Worm (Caenorhabditis elegans) whole organism, L4 larva: ENCODE results near the gene R06B9.5.

ENCODE experiments used
- F10B5.3 ChIP-seq: sonication (generic microtip); optimal IDR thresholded peaks from 2 replicates; lab custom pipeline; 2016; ENCODE audit warnings: mild to moderate bottlenecking, missing genetic modification characterization, missing compliant biosample characterization
- F49E8.2 ChIP-seq: sonication (generic microtip); optimal IDR thresholded peaks from 2 replicates; lab custom pipeline; 2016; ENCODE audit warnings: missing compliant biosample characterization, mild to moderate bottlenecking, missing genetic modification characterization, borderline replicate concordance
- Y5F2A.4 ChIP-seq: fragments of 200-800 bp; sonication (Bioruptor generic); optimal IDR thresholded peaks from 2 replicates; lab custom pipeline; 2018; ENCODE audit warnings: mild to moderate bottlenecking, missing genetic modification characterization, missing compliant biosample characterization
- ZK546.5 ChIP-seq, 2 experiments: sonication (generic microtip); optimal IDR thresholded peaks; 2 replicates each; lab custom pipeline; 2017; ENCODE audit warnings: missing biosample characterization in 2 of 2, missing genetic modification characterization in 2 of 2
- aly-2 ChIP-seq: sonication (generic microtip); optimal IDR thresholded peaks from 2 replicates; lab custom pipeline; 2018; ENCODE audit warnings: missing biosample characterization, missing genetic modification characterization
- cey-2 ChIP-seq: sonication (generic microtip); optimal IDR thresholded peaks from 3 replicates; lab custom pipeline; 2017; ENCODE audit warnings: missing genetic modification characterization, mild to moderate bottlenecking, missing compliant biosample characterization, antibody characterized with exemption, borderline replicate concordance; ENCODE audit not compliant: insufficient read depth
- ctbp-1 ChIP-seq: fragments of 200-800 bp; sonication (Bioruptor generic); IDR thresholded peaks from 2 replicates; pipeline ENCODE4 v1.3.6; 2022; ENCODE audit warnings: missing genetic modification reagents, missing genetic modification characterization, missing compliant biosample characterization
- daf-16 ChIP-seq, 3 experiments: sonication (generic microtip); optimal IDR thresholded peaks; 2 replicates each; lab custom pipeline; 2016 to 2017; ENCODE audit warnings: missing genetic modification characterization in 3 of 3, missing genetic modification reagents in 3 of 3, mild to moderate bottlenecking in 2 of 3, missing compliant biosample characterization in 2 of 3, missing biosample characterization in 1 of 3, moderate library complexity in 1 of 3
- dmd-6 ChIP-seq: fragments of 200-800 bp; sonication (Bioruptor generic); IDR thresholded peaks from 2 replicates; pipeline ENCODE4 v1.3.6; 2022; ENCODE audit warnings: missing genetic modification reagents, missing genetic modification characterization, missing compliant biosample characterization
- dmd-8 ChIP-seq: fragments of 200-800 bp; sonication (Bioruptor generic); IDR thresholded peaks from 2 replicates; pipeline ENCODE4 v1.3.6; 2022; ENCODE audit warnings: missing genetic modification characterization, missing compliant biosample characterization
- dve-1 ChIP-seq: sonication (generic microtip); optimal IDR thresholded peaks from 2 replicates; lab custom pipeline; 2017; ENCODE audit warnings: antibody characterized with exemption, mild to moderate bottlenecking, missing genetic modification characterization, missing compliant biosample characterization; ENCODE audit not compliant: insufficient read depth
- egl-43 ChIP-seq: fragments of 200-800 bp; sonication (Bioruptor generic); IDR thresholded peaks from 2 replicates; pipeline ENCODE4 v1.3.6; 2022; ENCODE audit warnings: missing genetic modification reagents, missing genetic modification characterization, missing compliant biosample characterization
- fos-1 ChIP-seq: fragments of 150-350 bp; optimal IDR thresholded peaks from 2 replicates; lab custom pipeline; 2014; ENCODE audit warnings: missing biosample characterization, missing genetic modification characterization
- hif-1 ChIP-seq, 2 experiments: sonication (generic microtip); optimal IDR thresholded peaks; 2 replicates each; lab custom pipeline; 2016 to 2017; ENCODE audit warnings: missing compliant biosample characterization in 2 of 2, missing genetic modification characterization in 2 of 2, missing genetic modification reagents in 2 of 2, missing genotype in 2 of 2, mild to moderate bottlenecking in 1 of 2
- hlh-11 ChIP-seq: fragments of 200-800 bp; sonication (Bioruptor generic); optimal IDR thresholded peaks from 2 replicates; lab custom pipeline; 2018; ENCODE audit warnings: mild to moderate bottlenecking, missing genetic modification characterization, missing compliant biosample characterization
- hlh-30 ChIP-seq: sonication (generic microtip); optimal IDR thresholded peaks from 2 replicates; lab custom pipeline; 2017; ENCODE audit warnings: antibody characterized with exemption, mild to moderate bottlenecking, missing genetic modification characterization, missing compliant biosample characterization; ENCODE audit not compliant: insufficient read depth
- hmg-1.1 ChIP-seq: fragments of 200-800 bp; sonication (Bioruptor generic); IDR thresholded peaks from 2 replicates; pipeline ENCODE4 v1.3.6; 2022; ENCODE audit warnings: missing genetic modification reagents, missing genetic modification characterization, missing compliant biosample characterization
- jun-1 ChIP-seq: fragments of 150-350 bp; optimal IDR thresholded peaks from 2 replicates; lab custom pipeline; 2014; ENCODE audit warnings: missing biosample characterization, missing genetic modification reagents, missing genetic modification characterization
- lin-13 ChIP-seq: fragments of 150-350 bp; optimal IDR thresholded peaks from 2 replicates; lab custom pipeline; 2014; ENCODE audit warnings: missing biosample characterization, missing genetic modification reagents, missing genetic modification characterization
- lin-29 ChIP-seq: fragments of 200-800 bp; sonication (Bioruptor generic); IDR thresholded peaks from 2 replicates; pipeline ENCODE4 v1.3.6; 2022; ENCODE audit warnings: missing genetic modification reagents, missing genetic modification characterization, missing compliant biosample characterization
- lin-38 ChIP-seq: fragments of 200-800 bp; sonication (Bioruptor generic); IDR thresholded peaks from 2 replicates; pipeline ENCODE4 v1.3.6; 2022; ENCODE audit warnings: missing genetic modification reagents, missing genetic modification characterization, missing compliant biosample characterization
- lsy-2 ChIP-seq, 2 experiments: fragments of 150-350 bp in 1 of 2; sonication (generic microtip) in 1 of 2; optimal IDR thresholded peaks; 2 replicates each; lab custom pipeline; 2014 to 2017; ENCODE audit warnings: missing biosample characterization in 2 of 2, missing genetic modification characterization in 2 of 2
- mdl-1 ChIP-seq, 2 experiments: fragments of 150-350 bp in 1 of 2; sonication (generic microtip) in 1 of 2; optimal IDR thresholded peaks; 2 replicates each; lab custom pipeline; 2014 to 2017; ENCODE audit warnings: missing biosample characterization in 2 of 2, missing genetic modification characterization in 2 of 2
- mdt-29 ChIP-seq: fragments of 200-800 bp; sonication (Bioruptor generic); IDR thresholded peaks from 2 replicates; pipeline ENCODE4 v1.3.6; 2022; ENCODE audit warnings: missing genetic modification reagents, missing genetic modification characterization, missing compliant biosample characterization
- mxl-2 ChIP-seq: fragments of 200-800 bp; sonication (Bioruptor generic); conservative IDR thresholded peaks from 2 replicates; pipeline ENCODE4 v1.3.6; 2022; ENCODE audit warnings: missing genetic modification reagents, missing genetic modification characterization, missing compliant biosample characterization
- nhr-237 ChIP-seq: sonication (generic microtip); optimal IDR thresholded peaks from 2 replicates; lab custom pipeline; 2017; ENCODE audit warnings: missing biosample characterization, missing genetic modification characterization
- nhr-25 ChIP-seq: sonication (generic microtip); optimal IDR thresholded peaks from 2 replicates; lab custom pipeline; 2017; ENCODE audit warnings: missing genetic modification characterization, mild to moderate bottlenecking, missing compliant biosample characterization, antibody characterized with exemption, moderate library complexity, borderline replicate concordance; ENCODE audit not compliant: insufficient read depth
- nhr-28 ChIP-seq: fragments of 150-350 bp; optimal IDR thresholded peaks from 2 replicates; lab custom pipeline; 2014; ENCODE audit warnings: missing biosample characterization, missing genetic modification characterization
- nhr-48 ChIP-seq: sonication (generic microtip); optimal IDR thresholded peaks from 2 replicates; lab custom pipeline; 2016; ENCODE audit warnings: mild to moderate bottlenecking, missing genetic modification characterization, missing compliant biosample characterization
- nhr-76 ChIP-seq: fragments of 150-350 bp; optimal IDR thresholded peaks from 2 replicates; lab custom pipeline; 2014; ENCODE audit warnings: missing biosample characterization, missing genetic modification characterization
- nhr-77 ChIP-seq: fragments of 150-350 bp; optimal IDR thresholded peaks from 2 replicates; lab custom pipeline; 2014; ENCODE audit warnings: missing biosample characterization, missing genetic modification characterization
- php-3 ChIP-seq: fragments of 200-800 bp; sonication (Bioruptor generic); IDR thresholded peaks from 2 replicates; pipeline ENCODE4 v1.3.6; 2022; ENCODE audit warnings: missing genetic modification reagents, missing genetic modification characterization, missing compliant biosample characterization
- saeg-2 ChIP-seq: fragments of 200-800 bp; sonication (Bioruptor generic); IDR thresholded peaks from 2 replicates; pipeline ENCODE4 v1.3.6; 2022; ENCODE audit warnings: missing genetic modification reagents, missing genetic modification characterization, missing compliant biosample characterization
- sdz-12 ChIP-seq: fragments of 200-800 bp; sonication (Bioruptor generic); optimal IDR thresholded peaks from 2 replicates; lab custom pipeline; 2018; ENCODE audit warnings: mild to moderate bottlenecking, missing genetic modification characterization, missing compliant biosample characterization
- snpc-1.2 ChIP-seq: fragments of 200-800 bp; sonication (Bioruptor generic); IDR thresholded peaks from 2 replicates; pipeline ENCODE4 v1.3.6; 2022; ENCODE audit warnings: missing genetic modification reagents, missing genetic modification characterization, missing compliant biosample characterization
- tra-1 ChIP-seq: fragments of 200-800 bp; sonication (Bioruptor generic); IDR thresholded peaks from 2 replicates; pipeline ENCODE4 v1.3.6; 2022; ENCODE audit warnings: missing genetic modification reagents, missing genetic modification characterization, missing compliant biosample characterization
- unc-130 ChIP-seq: sonication (generic microtip); optimal IDR thresholded peaks from 2 replicates; lab custom pipeline; 2016; ENCODE audit warnings: missing genetic modification reagents, missing genetic modification characterization, missing compliant biosample characterization
- zfp-3 ChIP-seq: fragments of 200-800 bp; sonication (Bioruptor generic); conservative IDR thresholded peaks from 2 replicates; pipeline ENCODE4 v1.3.6; 2022; ENCODE audit warnings: missing genetic modification reagents, missing genetic modification characterization, missing compliant biosample characterization

Gene R06B9.5

DNA sequence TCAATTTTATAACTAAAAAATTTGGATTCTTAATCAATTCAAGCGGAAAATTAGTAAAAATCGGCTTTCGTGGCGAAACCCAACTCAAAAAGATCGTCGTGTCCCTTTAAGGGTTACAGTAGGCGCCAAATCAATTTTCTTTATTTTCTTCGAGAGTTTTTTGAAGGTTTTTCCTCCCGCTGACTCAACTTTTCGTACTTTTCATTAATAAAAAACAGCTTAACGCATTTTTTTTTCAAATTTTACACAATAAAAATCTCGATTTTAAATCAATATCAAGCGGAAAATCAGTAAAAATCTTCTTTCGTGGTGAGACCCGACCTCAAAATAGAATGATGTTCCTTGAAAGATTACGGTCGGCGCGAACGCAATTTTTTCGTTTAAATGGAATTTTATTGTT, 4.0 kb upstream of the R06B9.5 start:
- TF ChIP-seq dmd-8 (GFP tag; lab: Robert Waterston, UW): no peak
- TF ChIP-seq lin-38 (GFP tag; lab: Robert Waterston, UW): no peak
- peak; percentile 77 for TF ChIP-seq F49E8.2 (tag; lab: Kevin White, UChicago)

DNA sequence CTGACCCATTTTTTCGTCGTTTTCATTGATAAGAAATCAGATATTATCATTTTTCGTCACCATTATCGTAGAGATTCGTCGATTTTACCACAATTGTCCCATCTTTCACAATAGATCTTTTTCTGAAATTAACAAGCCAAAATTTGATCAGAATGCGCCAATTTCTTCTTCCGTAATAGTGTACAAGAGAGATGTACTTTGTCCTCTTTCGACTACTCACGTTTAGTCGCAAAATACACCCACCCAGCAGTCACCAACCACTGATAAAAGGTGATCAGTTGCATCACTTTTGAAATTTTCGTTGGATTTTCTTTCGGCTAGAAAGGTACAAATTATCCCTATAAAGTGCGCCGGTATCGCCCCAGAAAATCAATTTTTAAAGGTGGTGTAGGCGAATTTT, 3.5 kb upstream of the R06B9.5 start:
- TF ChIP-seq daf-16 (GFP tag; optimal IDR thresholded peaks at IDR 0.05; lab: Kevin White, UChicago) (no peak), daf-16 (tag; optimal IDR thresholded peaks at IDR 0.05; lab: Kevin White, UChicago) (peak; percentile 41), snpc-1.2 (no peak), nhr-76 (no peak), hif-1 (tag; optimal IDR thresholded peaks at IDR 0.05; lab: Kevin White, UChicago) (peak in 1 of 2 experiments; percentile 96), mdl-1 (tag; optimal IDR thresholded peaks at IDR 0.05; lab: Kevin White, UChicago) (no peak), egl-43 (GFP tag; lab: Robert Waterston, UW) (no peak), mdt-29 (GFP tag; lab: Robert Waterston, UW) (no peak), dmd-6 (0 out of 2 replicates have a peak, but pooled peaks have one; percentile 12), jun-1 (tag; lab: Kevin White, UChicago) (no peak)

DNA sequence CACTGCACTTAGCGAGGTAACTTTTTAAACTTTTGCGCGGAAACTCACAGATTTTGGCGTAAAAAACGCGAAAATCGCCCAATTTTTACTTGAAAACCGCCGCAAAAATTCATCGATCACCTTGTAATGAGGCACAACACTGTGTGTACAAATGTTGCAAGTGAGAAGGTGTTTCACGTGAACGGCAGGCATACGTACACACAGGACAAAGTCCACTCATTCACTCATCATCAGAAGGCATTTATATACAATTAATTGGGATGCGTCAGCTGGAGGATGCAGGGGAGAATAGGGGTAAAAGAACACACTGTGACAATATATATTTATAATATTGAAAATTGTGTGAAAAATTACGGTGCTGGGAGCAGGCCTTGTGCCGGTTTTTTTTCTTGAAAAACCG, 786 bp downstream of the R06B9.5 start:
- no peak for TF ChIP-seq mdl-1 (tag; optimal IDR thresholded peaks at IDR 0.05; lab: Kevin White, UChicago)
- TF ChIP-seq hlh-11 (tag; lab: Kevin White, UChicago): peak; percentile 22
- no peak for TF ChIP-seq tra-1 (GFP tag; lab: Robert Waterston, UW)
- TF ChIP-seq mdt-29 (GFP tag; lab: Robert Waterston, UW): no peak
- peak; percentile 51; the same call in 1 of the 2 replicates for TF ChIP-seq snpc-1.2
- TF ChIP-seq mxl-2 (GFP tag; lab: Robert Waterston, UW): peak; percentile 88
- peak; percentile 34 for TF ChIP-seq dve-1 (tag; lab: Kevin White, UChicago)
- TF ChIP-seq ZK546.5 (tag; optimal IDR thresholded peaks at IDR 0.05; lab: Kevin White, UChicago): no peak
- no peak for TF ChIP-seq lin-29
- peak; percentile 28 for TF ChIP-seq nhr-28
- no peak for TF ChIP-seq nhr-48 (tag; lab: Kevin White, UChicago)
- TF ChIP-seq daf-16 (GFP tag; optimal IDR thresholded peaks at IDR 0.05; lab: Kevin White, UChicago): no peak
- TF ChIP-seq daf-16 (tag; optimal IDR thresholded peaks at IDR 0.05; lab: Kevin White, UChicago): peak; percentile 52
- no peak for TF ChIP-seq Y5F2A.4 (GFP tag; lab: Kevin White, UChicago)
- TF ChIP-seq lin-13: no peak
- no peak for TF ChIP-seq nhr-76
- TF ChIP-seq php-3 (GFP tag; lab: Robert Waterston, UW): no peak
- TF ChIP-seq nhr-237 (tag; lab: Kevin White, UChicago): no peak
- TF ChIP-seq aly-2 (tag; lab: Kevin White, UChicago): no peak
- TF ChIP-seq cey-2 (tag; lab: Kevin White, UChicago): no peak
- no peak for TF ChIP-seq F49E8.2 (tag; lab: Kevin White, UChicago)
- no peak for TF ChIP-seq fos-1 (tag; lab: Kevin White, UChicago)
- no peak for TF ChIP-seq hmg-1.1 (GFP tag; lab: Robert Waterston, UW)
- no peak for TF ChIP-seq sdz-12 (GFP tag; lab: Kevin White, UChicago)
- no peak for TF ChIP-seq nhr-25 (tag; lab: Kevin White, UChicago)
- TF ChIP-seq F10B5.3 (tag; lab: Kevin White, UChicago): no peak
- no peak for TF ChIP-seq lin-38 (GFP tag; lab: Robert Waterston, UW)
- TF ChIP-seq ctbp-1 (GFP tag; lab: Robert Waterston, UW): no peak
- no peak for TF ChIP-seq unc-130
- TF ChIP-seq saeg-2 (GFP tag; lab: Robert Waterston, UW): no peak
- peak in 1 of 2 experiments; percentile 1 for TF ChIP-seq lsy-2 (tag; optimal IDR thresholded peaks at IDR 0.05; lab: Kevin White, UChicago)
- TF ChIP-seq nhr-77: no peak
- no peak for TF ChIP-seq egl-43 (GFP tag; lab: Robert Waterston, UW)
- TF ChIP-seq zfp-3 (GFP tag; lab: Robert Waterston, UW): no peak
- peak; percentile 18 for TF ChIP-seq hlh-30 (tag; lab: Kevin White, UChicago)
